Fruit fly (Drosophila melanogaster): ENCODE measurements around the gene Pdp1.
A peak's percentile ranks its signal among the peaks of the same experiment; 100 is the strongest.

The Pdp1 gene

DNA sequence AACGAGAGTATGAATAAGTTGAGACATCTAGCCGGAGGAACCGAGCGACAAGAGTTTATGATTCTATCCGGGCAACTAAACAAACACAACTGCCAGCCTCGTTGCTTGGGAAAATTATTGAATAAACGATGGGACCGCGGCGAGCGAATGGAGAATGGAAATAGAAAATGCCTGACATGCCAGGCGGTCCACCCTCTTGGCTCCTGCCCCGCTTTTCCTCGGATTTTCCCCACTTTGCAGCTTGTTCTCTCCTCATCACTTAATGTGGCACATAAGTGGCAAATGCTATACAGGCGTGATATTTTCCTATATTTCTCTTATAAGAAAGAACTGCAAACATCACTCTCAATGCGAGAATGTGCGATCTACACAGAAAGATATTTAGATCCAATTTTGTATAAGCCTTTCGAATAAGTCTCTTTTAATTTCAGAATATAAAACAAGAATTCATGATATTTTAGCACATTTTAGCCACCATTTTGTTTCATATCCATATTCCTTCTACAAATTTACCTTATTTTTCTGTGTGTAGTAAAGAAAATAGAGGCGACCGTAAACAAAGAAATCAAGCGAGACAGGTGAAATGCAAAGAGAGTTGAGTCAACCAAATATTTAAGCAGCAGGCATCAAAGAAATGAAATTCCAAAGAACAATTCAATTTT is 36.5 kb upstream of the Pdp1 start (continued):
- TF ChIP-seq CG9876 (GFP tag; optimal IDR thresholded peaks at IDR 0.05): peak; percentile 48
- no peak for TF ChIP-seq CG14860 (GFP tag; IDR thresholded peaks at IDR 0.05; ENCODE audit: partially characterized antibody)
- peak; percentile 74 for TF ChIP-seq CG8944 (GFP tag; optimal IDR thresholded peaks at IDR 0.05)
- TF ChIP-seq Mad (GFP tag; optimal IDR thresholded peaks at IDR 0.05): peak; percentile 2
- TF ChIP-seq Spps (tag; optimal IDR thresholded peaks at IDR 0.05): peak; percentile 83
- peak; percentile 49; the same call in 1 of the 2 replicates for TF ChIP-seq CG17612 (GFP tag; IDR thresholded peaks at IDR 0.05)
- peak; percentile 73 for TF ChIP-seq esg (GFP tag; conservative IDR thresholded peaks at IDR 0.05)
- TF ChIP-seq Awh (GFP tag; IDR thresholded peaks at IDR 0.05): peak; percentile 82; the same call in 1 of the 2 replicates
- TF ChIP-seq CG2199 (GFP tag; IDR thresholded peaks at IDR 0.05): no peak
- peak; percentile 71 for TF ChIP-seq BtbVII (GFP tag; optimal IDR thresholded peaks at IDR 0.05)
- no peak for TF ChIP-seq aop (GFP tag; IDR thresholded peaks at IDR 0.05)
- peak; percentile 49 for TF ChIP-seq CG18011 (GFP tag; optimal IDR thresholded peaks at IDR 0.05)
- no peak for TF ChIP-seq pzg (GFP tag; optimal IDR thresholded peaks at IDR 0.05)
- TF ChIP-seq CG12236 (GFP tag; optimal IDR thresholded peaks at IDR 0.05): peak; percentile 84
- TF ChIP-seq CG30431 (GFP tag; optimal IDR thresholded peaks at IDR 0.05): peak; percentile 67
- TF ChIP-seq CG4617 (GFP tag; optimal IDR thresholded peaks at IDR 0.05; ENCODE audit: borderline replicate concordance): peak; percentile 50
- peak; percentile 55; the same call in 1 of the 3 replicates for TF ChIP-seq C15 (GFP tag; IDR thresholded peaks at IDR 0.05)
- TF ChIP-seq CG2129 (GFP tag; IDR thresholded peaks at IDR 0.05; ENCODE audit: partially characterized antibody): no peak
- TF ChIP-seq CG7987 (GFP tag; optimal IDR thresholded peaks at IDR 0.05): peak; percentile 50
- no peak for TF ChIP-seq nom (GFP tag; optimal IDR thresholded peaks at IDR 0.05)
- peak; percentile 64; the same call in 1 of the 2 replicates for TF ChIP-seq NFAT (GFP tag; IDR thresholded peaks at IDR 0.05)
- TF ChIP-seq mld (GFP tag; IDR thresholded peaks at IDR 0.05; ENCODE audit: partially characterized antibody): no peak
- TF ChIP-seq cwo (GFP tag; optimal IDR thresholded peaks at IDR 0.05): peak; percentile 63
- TF ChIP-seq ato (GFP tag; IDR thresholded peaks at IDR 0.05; ENCODE audit: partially characterized antibody): no peak
- TF ChIP-seq Chrac-16 (GFP tag; optimal IDR thresholded peaks at IDR 0.05): peak; percentile 78
- peak; percentile 65 for TF ChIP-seq CG31388 (GFP tag; optimal IDR thresholded peaks at IDR 0.05)
- TF ChIP-seq CG13894 (tag; optimal IDR thresholded peaks at IDR 0.05): no peak
- peak; percentile 6 for TF ChIP-seq YL-1 (GFP tag; optimal IDR thresholded peaks at IDR 0.05)
- peak; percentile 75 for TF ChIP-seq CG3838 (GFP tag; optimal IDR thresholded peaks at IDR 0.05)
- TF ChIP-seq E2f1 (GFP tag; IDR thresholded peaks at IDR 0.05): peak; percentile 86
- TF ChIP-seq seq (GFP tag; IDR thresholded peaks at IDR 0.05): peak; percentile 77
- TF ChIP-seq CG43689 (GFP tag; IDR thresholded peaks at IDR 0.05): no peak
- TF ChIP-seq CG5953 (GFP tag; IDR thresholded peaks at IDR 0.05): peak; percentile 78
- peak; percentile 76 for TF ChIP-seq dm (GFP tag; optimal IDR thresholded peaks at IDR 0.05)
- peak; percentile 88 for TF ChIP-seq tap (tag; optimal IDR thresholded peaks at IDR 0.05)
- TF ChIP-seq nerfin-2 (GFP tag; IDR thresholded peaks at IDR 0.05; ENCODE audit: partially characterized antibody): no peak
- TF ChIP-seq phol (tag; optimal IDR thresholded peaks at IDR 0.05): peak; percentile 91
- TF ChIP-seq vfl (GFP tag; optimal IDR thresholded peaks at IDR 0.05): no peak
- peak; percentile 90 for TF ChIP-seq fd96Cb (tag; optimal IDR thresholded peaks at IDR 0.05)
- peak; percentile 61 for TF ChIP-seq Deaf1 (tag; optimal IDR thresholded peaks at IDR 0.05)
- no peak for TF ChIP-seq Doc3 (GFP tag; IDR thresholded peaks at IDR 0.05; ENCODE audit: partially characterized antibody)
- no peak for TF ChIP-seq Taf1 (GFP tag; IDR thresholded peaks at IDR 0.05)
- peak; percentile 48 for TF ChIP-seq CG6854 (GFP tag; optimal IDR thresholded peaks at IDR 0.05)
- peak; percentile 56 for TF ChIP-seq CG2116 (GFP tag; optimal IDR thresholded peaks at IDR 0.05)
- TF ChIP-seq odd (GFP tag; optimal IDR thresholded peaks at IDR 0.05): peak; percentile 63
- peak; percentile 69 for TF ChIP-seq CG17186 (GFP tag; optimal IDR thresholded peaks at IDR 0.05)
- peak; percentile 5 for TF ChIP-seq pfk (GFP tag; optimal IDR thresholded peaks at IDR 0.05)
- peak; percentile 75 for TF ChIP-seq MTF-1 (GFP tag; optimal IDR thresholded peaks at IDR 0.05; ENCODE audit: borderline replicate concordance)
- TF ChIP-seq Nf-YC (tag; optimal IDR thresholded peaks at IDR 0.05): no peak
